Worm (Caenorhabditis elegans) whole organism, mixed stage, embryonic: ENCODE results near the gene C01G10.1.
A peak's percentile ranks its signal among the peaks of the same experiment; 100 is the strongest.

Experiments used
- M03D4.4 ChIP-seq: sonication (generic microtip); optimal IDR thresholded peaks from 2 replicates; lab custom pipeline; 2017; ENCODE audit warnings: mild to moderate bottlenecking, missing genetic modification characterization, missing compliant biosample characterization
- bed-3 ChIP-seq: fragments of 200-800 bp; sonication (Bioruptor generic); optimal IDR thresholded peaks from 3 replicates; lab custom pipeline; 2018; ENCODE audit warnings: mild to moderate bottlenecking, missing genetic modification characterization, moderate library complexity, missing compliant biosample characterization
- blmp-1 ChIP-seq: fragments of 150-350 bp; optimal IDR thresholded peaks from 2 replicates; lab custom pipeline; 2014; ENCODE audit warnings: missing biosample characterization, missing genetic modification characterization
- ceh-39 ChIP-seq: fragments of 150-350 bp; optimal IDR thresholded peaks from 2 replicates; lab custom pipeline; 2014; ENCODE audit warnings: missing biosample characterization, missing genetic modification characterization
- ceh-43 ChIP-seq: fragments of 200-800 bp; sonication (Bioruptor generic); optimal IDR thresholded peaks from 2 replicates; lab custom pipeline; 2018; ENCODE audit warnings: mild to moderate bottlenecking, missing genetic modification characterization, moderate library complexity, missing compliant biosample characterization
- ceh-83 ChIP-seq: fragments of 200-800 bp; sonication (Bioruptor generic); optimal IDR thresholded peaks from 2 replicates; lab custom pipeline; 2018; ENCODE audit warnings: mild to moderate bottlenecking, missing genetic modification characterization, missing compliant biosample characterization
- ces-1 ChIP-seq: fragments of 150-350 bp; optimal IDR thresholded peaks from 2 replicates; lab custom pipeline; 2014; ENCODE audit warnings: missing biosample characterization, missing genetic modification reagents, missing genetic modification characterization
- cnd-1 ChIP-seq: fragments of 200-800 bp; sonication (Bioruptor generic); optimal IDR thresholded peaks from 2 replicates; lab custom pipeline; 2018; ENCODE audit warnings: mild to moderate bottlenecking, missing genetic modification characterization, missing compliant biosample characterization
- drap-1 ChIP-seq: fragments of 200-800 bp; sonication (Bioruptor generic); optimal IDR thresholded peaks from 3 replicates; lab custom pipeline; 2018; ENCODE audit warnings: mild to moderate bottlenecking, missing genetic modification characterization, missing compliant biosample characterization
- elt-3 ChIP-seq: fragments of 150-350 bp; optimal IDR thresholded peaks from 2 replicates; lab custom pipeline; 2014; ENCODE audit warnings: missing biosample characterization, missing genetic modification characterization
- flh-1 ChIP-seq: fragments of 200-800 bp; sonication (Bioruptor generic); optimal IDR thresholded peaks from 2 replicates; lab custom pipeline; 2018; ENCODE audit warnings: mild to moderate bottlenecking, missing genetic modification characterization, moderate library complexity, missing compliant biosample characterization
- ham-2 ChIP-seq: fragments of 200-800 bp; sonication (Bioruptor generic); optimal IDR thresholded peaks from 2 replicates; lab custom pipeline; 2018; ENCODE audit warnings: mild to moderate bottlenecking, missing genetic modification characterization, missing compliant biosample characterization
- hlh-1 ChIP-seq: fragments of 150-350 bp; optimal IDR thresholded peaks from 2 replicates; lab custom pipeline; 2014; ENCODE audit warnings: missing biosample characterization, missing genetic modification reagents, missing genetic modification characterization
- lin-13 ChIP-seq: fragments of 150-350 bp; optimal IDR thresholded peaks from 2 replicates; lab custom pipeline; 2014; ENCODE audit warnings: missing biosample characterization, missing genetic modification characterization
- lin-32 ChIP-seq: fragments of 200-800 bp; sonication (Bioruptor generic); optimal IDR thresholded peaks from 2 replicates; lab custom pipeline; 2018; ENCODE audit warnings: mild to moderate bottlenecking, missing genetic modification characterization, missing compliant biosample characterization
- lsy-2 ChIP-seq: fragments of 150-350 bp; optimal IDR thresholded peaks from 2 replicates; lab custom pipeline; 2014; ENCODE audit warnings: missing biosample characterization, missing genetic modification characterization
- mab-5 ChIP-seq: fragments of 150-350 bp; optimal IDR thresholded peaks from 2 replicates; lab custom pipeline; 2014; ENCODE audit warnings: missing biosample characterization, missing genetic modification characterization
- mep-1 ChIP-seq: fragments of 150-350 bp; optimal IDR thresholded peaks from 2 replicates; lab custom pipeline; 2017; ENCODE audit warnings: missing biosample characterization, missing genetic modification reagents, missing genetic modification characterization, inconsistent platforms
- mls-2 ChIP-seq: sonication (generic microtip); optimal IDR thresholded peaks from 2 replicates; lab custom pipeline; 2016; ENCODE audit warnings: mild to moderate bottlenecking, missing genetic modification characterization, moderate library complexity, missing compliant biosample characterization
- nhr-12 ChIP-seq: fragments of 150-350 bp; optimal IDR thresholded peaks from 2 replicates; lab custom pipeline; 2014; ENCODE audit warnings: missing biosample characterization, missing genetic modification characterization
- nhr-2 ChIP-seq: fragments of 150-350 bp; optimal IDR thresholded peaks from 2 replicates; lab custom pipeline; 2014; ENCODE audit warnings: missing biosample characterization, missing genetic modification characterization
- nhr-237 ChIP-seq: fragments of 150-350 bp; optimal IDR thresholded peaks from 2 replicates; lab custom pipeline; 2014; ENCODE audit warnings: missing biosample characterization, missing genetic modification characterization
- nhr-28 ChIP-seq: fragments of 150-350 bp; optimal IDR thresholded peaks from 2 replicates; lab custom pipeline; 2014; ENCODE audit warnings: missing biosample characterization, missing genetic modification characterization
- nhr-76 ChIP-seq: sonication (generic microtip); optimal IDR thresholded peaks from 2 replicates; lab custom pipeline; 2017; ENCODE audit warnings: missing biosample characterization, missing genetic modification characterization
- pha-4 ChIP-seq: fragments of 150-350 bp; optimal IDR thresholded peaks from 2 replicates; lab custom pipeline; 2018; ENCODE audit warnings: missing biosample characterization, missing genetic modification reagents, missing genetic modification characterization
- sem-2 ChIP-seq: fragments of 200-800 bp; sonication (Bioruptor generic); optimal IDR thresholded peaks from 2 replicates; lab custom pipeline; 2018; ENCODE audit warnings: mild to moderate bottlenecking, missing genetic modification characterization, missing compliant biosample characterization
- snpc-4 ChIP-seq: fragments of 150-350 bp; optimal IDR thresholded peaks from 2 replicates; lab custom pipeline; 2014; ENCODE audit warnings: missing biosample characterization, missing genetic modification characterization
- sptf-1 ChIP-seq: sonication (generic microtip); optimal IDR thresholded peaks from 2 replicates; lab custom pipeline; 2017; ENCODE audit warnings: mild to moderate bottlenecking, missing genetic modification characterization, moderate library complexity, missing compliant biosample characterization
- tbx-8 ChIP-seq: fragments of 200-800 bp; sonication (Bioruptor generic); optimal IDR thresholded peaks from 2 replicates; lab custom pipeline; 2018; ENCODE audit warnings: mild to moderate bottlenecking, missing genetic modification characterization, moderate library complexity, missing compliant biosample characterization
- unc-120 ChIP-seq: sonication (generic microtip); optimal IDR thresholded peaks from 2 replicates; lab custom pipeline; 2017; ENCODE audit warnings: missing genetic modification characterization, missing compliant biosample characterization; ENCODE audit not compliant: poor library complexity, severe bottlenecking
- unc-39 ChIP-seq: fragments of 150-350 bp; optimal IDR thresholded peaks from 2 replicates; lab custom pipeline; 2014; ENCODE audit warnings: missing biosample characterization, missing genetic modification characterization
- unc-62 ChIP-seq: fragments of 150-350 bp; optimal IDR thresholded peaks from 2 replicates; lab custom pipeline; 2014; ENCODE audit warnings: missing biosample characterization, missing genetic modification reagents, missing genetic modification characterization
- zip-8 ChIP-seq: fragments of 150-350 bp; optimal IDR thresholded peaks from 2 replicates; lab custom pipeline; 2014; ENCODE audit warnings: missing biosample characterization, missing genetic modification characterization
- ztf-11 ChIP-seq: fragments of 150-350 bp; optimal IDR thresholded peaks from 2 replicates; lab custom pipeline; 2014; ENCODE audit warnings: missing biosample characterization, missing genetic modification characterization

Gene C01G10.1

DNA sequence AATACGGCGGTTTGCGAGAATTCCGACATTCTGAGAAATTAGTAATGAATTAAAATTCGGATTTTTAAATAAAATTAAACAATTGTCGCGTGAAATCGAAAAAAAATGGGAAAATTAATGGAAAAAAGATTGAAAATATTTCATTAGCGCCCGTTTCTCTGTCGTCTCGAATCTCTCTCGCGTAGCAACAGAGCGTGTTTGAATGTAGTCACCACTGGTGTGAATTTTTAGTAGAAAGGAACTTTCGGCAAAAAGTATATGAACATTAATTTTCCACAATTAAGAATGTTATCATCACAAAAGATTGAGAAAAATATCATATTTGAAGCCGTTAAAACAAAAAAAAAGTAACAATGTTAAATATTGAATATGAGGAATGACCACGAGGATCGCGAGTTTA is 37.2 kb downstream of the C01G10.1 start, which contains the start of gene aipl-1:
aipl-1 (minus strand) TSS at position 30 of the 400 bp plus-strand sequence.
- peak; percentile 83 for TF ChIP-seq ces-1 (GFP tag; lab: Kevin White, UChicago)
- peak; percentile 21 for TF ChIP-seq ceh-39 (tag; lab: Kevin White, UChicago)
- no peak for TF ChIP-seq cnd-1 (tag; lab: Kevin White, UChicago)
- peak; percentile 27 for TF ChIP-seq hlh-1 (tag; lab: Kevin White, UChicago)
- TF ChIP-seq mep-1 (tag; lab: Kevin White, UChicago), result peak; percentile 80
- no peak for TF ChIP-seq bed-3
- no peak for TF ChIP-seq nhr-2 (tag; lab: Kevin White, UChicago)
- peak; percentile 46 for TF ChIP-seq pha-4 (tag; lab: Kevin White, UChicago)
- peak; percentile 21 for TF ChIP-seq lin-13 (tag; lab: Kevin White, UChicago)
- peak; percentile 2 for TF ChIP-seq sptf-1 (tag; lab: Kevin White, UChicago)
- peak; percentile 62 for TF ChIP-seq nhr-237 (tag; lab: Kevin White, UChicago)
- TF ChIP-seq ceh-43 (GFP tag; lab: Kevin White, UChicago), result no peak
- peak; percentile 71 for TF ChIP-seq lsy-2

DNA sequence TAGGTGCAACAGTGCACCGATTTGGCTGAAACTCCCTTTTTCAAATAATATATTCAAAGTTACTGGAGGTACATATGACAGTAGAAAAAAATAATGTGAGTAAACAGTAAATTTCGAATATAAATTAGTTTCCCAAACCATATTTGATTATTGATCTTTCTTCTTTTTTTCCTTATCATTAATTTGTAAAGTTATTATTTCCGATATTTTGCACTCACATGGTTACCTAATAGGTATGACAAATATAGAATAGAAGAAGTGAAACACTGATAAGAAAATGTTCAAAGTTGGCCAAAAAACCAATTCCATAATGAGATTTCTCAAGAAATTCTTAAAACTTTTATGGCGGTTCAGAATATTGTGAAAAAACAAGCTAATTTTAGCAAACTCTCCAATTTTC is 40.3 kb downstream of the C01G10.1 start:
- TF ChIP-seq zip-8 (tag; lab: Kevin White, UChicago) (no peak), nhr-28 (tag; lab: Kevin White, UChicago) (no peak), ceh-83 (GFP tag; lab: Kevin White, UChicago) (no peak), nhr-12 (tag; lab: Kevin White, UChicago) (no peak), ztf-11 (no peak), nhr-76 (tag; lab: Kevin White, UChicago) (no peak), blmp-1 (tag; lab: Kevin White, UChicago) (no peak), mls-2 (tag; lab: Kevin White, UChicago) (no peak), sem-2 (no peak), ceh-39 (tag; lab: Kevin White, UChicago) (no peak), tbx-8 (no peak), unc-39 (tag; lab: Kevin White, UChicago) (no peak), ceh-43 (GFP tag; lab: Kevin White, UChicago) (no peak), hlh-1 (tag; lab: Kevin White, UChicago) (no peak), ces-1 (GFP tag; lab: Kevin White, UChicago) (no peak), cnd-1 (tag; lab: Kevin White, UChicago) (no peak), unc-62 (GFP tag; lab: Kevin White, UChicago) (no peak), snpc-4 (tag; lab: Kevin White, UChicago) (no peak)

DNA sequence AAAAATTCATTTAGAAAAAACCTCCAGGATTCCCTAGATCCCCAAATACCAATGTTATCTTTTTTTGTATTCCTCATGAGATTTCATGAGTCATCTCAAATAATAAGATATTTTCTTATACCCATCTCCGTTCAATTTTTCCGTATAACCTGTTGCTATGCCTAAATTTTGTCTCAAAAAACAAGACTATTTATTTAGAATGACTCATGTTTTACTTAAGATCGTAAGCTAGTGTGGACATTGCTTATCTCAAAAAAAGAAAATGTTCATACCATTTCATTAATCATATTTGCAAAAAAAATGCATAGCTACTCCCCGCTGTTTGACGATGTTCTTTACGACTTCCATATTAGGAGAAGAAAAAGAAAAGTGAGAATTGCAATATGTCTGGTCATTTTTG is 40.7 kb downstream of the C01G10.1 start, which contains the start of gene K08F9.3:
K08F9.3 (plus strand) TSS at position 301 of the 400 bp plus-strand sequence.
- TF ChIP-seq M03D4.4 (no peak), sptf-1 (tag; lab: Kevin White, UChicago) (no peak), lin-32 (GFP tag; lab: Kevin White, UChicago) (no peak), flh-1 (GFP tag; lab: Kevin White, UChicago) (no peak), nhr-237 (tag; lab: Kevin White, UChicago) (no peak), bed-3 (no peak), hlh-1 (tag; lab: Kevin White, UChicago) (no peak), nhr-2 (tag; lab: Kevin White, UChicago) (no peak), ham-2 (no peak), mab-5 (tag; lab: Kevin White, UChicago) (no peak), cnd-1 (tag; lab: Kevin White, UChicago) (no peak), sem-2 (no peak), unc-39 (tag; lab: Kevin White, UChicago) (no peak)
- TF ChIP-seq, all 35 proteins: peak for 0

DNA sequence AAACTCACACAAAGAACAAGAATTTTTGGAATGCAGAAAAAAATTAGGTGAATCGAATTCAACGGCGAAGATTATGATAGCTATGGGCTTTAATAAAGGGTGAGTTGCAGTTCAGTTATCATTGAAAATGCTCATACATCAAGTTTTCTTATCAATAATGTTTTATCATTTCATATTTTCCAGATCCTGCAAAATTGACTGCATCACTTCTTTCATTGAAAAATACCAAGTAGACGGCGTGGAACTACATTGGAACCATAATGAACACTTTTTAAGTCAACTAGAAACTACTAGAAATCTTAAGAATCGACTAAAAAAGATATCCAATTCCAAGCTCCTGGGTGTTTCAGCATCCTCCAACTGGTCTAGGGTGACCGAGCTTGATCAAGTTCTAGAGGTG is 43.7 kb downstream of the C01G10.1 start, which contains the start of gene K08F9.1:
K08F9.1 (minus strand) TSS at position 101 of the 400 bp plus-strand sequence.
- no peak for TF ChIP-seq cnd-1 (tag; lab: Kevin White, UChicago)
- TF ChIP-seq ztf-11, result no peak
- TF ChIP-seq elt-3 (tag; lab: Kevin White, UChicago), result no peak
- no peak for TF ChIP-seq ceh-83 (GFP tag; lab: Kevin White, UChicago)
- no peak for TF ChIP-seq ceh-43 (GFP tag; lab: Kevin White, UChicago)
- TF ChIP-seq lin-13 (tag; lab: Kevin White, UChicago), result no peak
- TF ChIP-seq mls-2 (tag; lab: Kevin White, UChicago), result no peak
- no peak for TF ChIP-seq snpc-4 (tag; lab: Kevin White, UChicago)
- TF ChIP-seq M03D4.4, result no peak
- TF ChIP-seq mep-1 (tag; lab: Kevin White, UChicago), result no peak
- TF ChIP-seq mab-5 (tag; lab: Kevin White, UChicago), result no peak
- no peak for TF ChIP-seq flh-1 (GFP tag; lab: Kevin White, UChicago)
- TF ChIP-seq nhr-2 (tag; lab: Kevin White, UChicago), result no peak
- no peak for TF ChIP-seq nhr-76 (tag; lab: Kevin White, UChicago)
- no peak for TF ChIP-seq drap-1 (GFP tag; lab: Kevin White, UChicago)
- no peak for TF ChIP-seq unc-120 (tag; lab: Kevin White, UChicago)
- no peak for TF ChIP-seq sptf-1 (tag; lab: Kevin White, UChicago)
- TF ChIP-seq zip-8 (tag; lab: Kevin White, UChicago), result no peak
- TF ChIP-seq nhr-12 (tag; lab: Kevin White, UChicago), result no peak
